Fruit fly (Drosophila melanogaster): Measurements from ENCODE around the gene CG7218.

CG7218 gene

DNA sequence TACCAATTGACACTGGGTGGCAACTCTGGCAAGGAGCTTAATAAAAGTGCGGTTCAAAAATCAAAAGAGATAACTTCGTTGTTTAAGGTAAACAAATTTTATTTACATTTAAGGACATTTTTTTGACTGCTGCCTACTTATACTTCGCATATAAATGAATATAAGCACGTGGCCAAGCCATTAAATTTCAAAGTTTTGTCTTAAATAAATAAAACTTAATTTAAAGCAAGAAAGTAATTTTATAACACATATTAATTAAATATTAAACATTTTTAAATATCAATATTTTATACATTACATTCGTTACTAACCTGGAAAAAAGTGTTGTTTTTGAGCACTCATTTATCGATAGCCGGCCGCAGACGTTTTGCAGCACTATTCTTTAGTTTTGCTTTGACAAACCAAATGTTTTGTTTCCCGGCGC lies 24.5 kb upstream of the CG7218 start, which contains the start of the genes CG12321 and MED17 (continued):
- TF ChIP-seq Ravus (GFP tag; IDR thresholded peaks at IDR 0.05) (peak; percentile 27; the same call in 1 of the 2 replicates), CG3281 (GFP tag; optimal IDR thresholded peaks at IDR 0.05) (peak; percentile 90), exex (tag; optimal IDR thresholded peaks at IDR 0.05) (peak; percentile 61), kni (GFP tag; optimal IDR thresholded peaks at IDR 0.05) (no peak), CG17385 (GFP tag; optimal IDR thresholded peaks at IDR 0.05) (peak; percentile 85), run (tag; optimal IDR thresholded peaks at IDR 0.05) (no peak), eyg (GFP tag; optimal IDR thresholded peaks at IDR 0.05) (no peak), sd (tag; optimal IDR thresholded peaks at IDR 0.05) (peak; percentile 71), CG13424 (tag; optimal IDR thresholded peaks at IDR 0.05) (peak; percentile 87), toy (GFP tag; IDR thresholded peaks at IDR 0.05) (peak; percentile 43; the same call in 1 of the 2 replicates), CG9797 (GFP tag; optimal IDR thresholded peaks at IDR 0.05) (peak; percentile 22), ind (GFP tag; optimal IDR thresholded peaks at IDR 0.05) (peak; percentile 92), CG8924 (tag; optimal IDR thresholded peaks at IDR 0.05) (peak; percentile 90), maf-S (GFP tag; optimal IDR thresholded peaks at IDR 0.05) (no peak), bcd (GFP tag; optimal IDR thresholded peaks at IDR 0.05) (peak; percentile 90), CG12744 (GFP tag; optimal IDR thresholded peaks at IDR 0.05) (peak; percentile 49), CG7963 (GFP tag; IDR thresholded peaks at IDR 0.05; ENCODE audit: partially characterized antibody) (no peak), Gug (GFP tag; IDR thresholded peaks at IDR 0.05) (peak; percentile 80), CG11247 (GFP tag; IDR thresholded peaks at IDR 0.05) (peak; percentile 92), Mrtf (GFP tag; IDR thresholded peaks at IDR 0.05) (peak; percentile 73; the same call in 1 of the 3 replicates), ap (GFP tag; IDR thresholded peaks at IDR 0.05) (peak; percentile 77), lilli (GFP tag; optimal IDR thresholded peaks at IDR 0.05) (peak; percentile 84), nau (GFP tag; optimal IDR thresholded peaks at IDR 0.05) (no peak), CG13894 (tag; optimal IDR thresholded peaks at IDR 0.05) (no peak), sim (GFP tag; IDR thresholded peaks at IDR 0.05) (0 out of 2 replicates have a peak, but pooled peaks have one; percentile 31), Deaf1 (tag; optimal IDR thresholded peaks at IDR 0.05) (no peak), HLH3B (GFP tag; IDR thresholded peaks at IDR 0.05) (peak; percentile 85), MTF-1 (GFP tag; optimal IDR thresholded peaks at IDR 0.05; ENCODE audit: borderline replicate concordance) (no peak), Med (GFP tag) (peak; percentile 92), grau (tag; optimal IDR thresholded peaks at IDR 0.05) (peak; percentile 88), fd102C (GFP tag; optimal IDR thresholded peaks at IDR 0.05) (no peak), CG10321 (GFP tag; IDR thresholded peaks at IDR 0.05) (peak; percentile 43; the same call in 1 of the 2 replicates), CG5245 (GFP tag; optimal IDR thresholded peaks at IDR 0.05) (peak; percentile 74), kay (GFP tag; optimal IDR thresholded peaks at IDR 0.05) (peak; percentile 59), corto (GFP tag; optimal IDR thresholded peaks at IDR 0.05) (no peak), her (GFP tag; optimal IDR thresholded peaks at IDR 0.05) (no peak), az2 (GFP tag; optimal IDR thresholded peaks at IDR 0.05) (peak; percentile 91), CG34422 (GFP tag; IDR thresholded peaks at IDR 0.05) (peak; percentile 89), CG4424 (GFP tag; optimal IDR thresholded peaks at IDR 0.05) (peak; percentile 91), jigr1 (GFP tag; IDR thresholded peaks at IDR 0.05) (peak; percentile 56; the same call in 1 of the 3 replicates), Hsf (GFP tag; optimal IDR thresholded peaks at IDR 0.05) (peak; percentile 79), CG7372 (GFP tag; IDR thresholded peaks at IDR 0.05) (peak; percentile 87), slbo (GFP tag; IDR thresholded peaks at IDR 0.05) (peak; percentile 97), CG10654 (GFP tag; optimal IDR thresholded peaks at IDR 0.05) (peak; percentile 87), CG43689 (GFP tag; IDR thresholded peaks at IDR 0.05) (no peak), CG8388 (GFP tag; optimal IDR thresholded peaks at IDR 0.05) (peak; percentile 80), lola (GFP tag; optimal IDR thresholded peaks at IDR 0.05) (peak in 1 of 3 experiments; percentile 85), CG9437 (GFP tag; optimal IDR thresholded peaks at IDR 0.05) (peak; percentile 86), TFAM (GFP tag; optimal IDR thresholded peaks at IDR 0.05) (no peak), CG14014 (GFP tag; IDR thresholded peaks at IDR 0.05) (peak; percentile 87), D19A (tag; optimal IDR thresholded peaks at IDR 0.05) (peak; percentile 76)

Data from whole organism, embryonic.